Fruit fly (Drosophila melanogaster) S2 (cell line): ENCODE results near the gene fh.

Experiments used
- CG8478 ChIP-seq: fragments of >200 bp; optimal IDR thresholded peaks from 2 replicates; lab custom pipeline; 2018
- CTCF ChIP-seq, 2 experiments: fragments of >200 bp; optimal IDR thresholded peaks; 2 replicates each; lab custom pipeline; 2018

DNA sequence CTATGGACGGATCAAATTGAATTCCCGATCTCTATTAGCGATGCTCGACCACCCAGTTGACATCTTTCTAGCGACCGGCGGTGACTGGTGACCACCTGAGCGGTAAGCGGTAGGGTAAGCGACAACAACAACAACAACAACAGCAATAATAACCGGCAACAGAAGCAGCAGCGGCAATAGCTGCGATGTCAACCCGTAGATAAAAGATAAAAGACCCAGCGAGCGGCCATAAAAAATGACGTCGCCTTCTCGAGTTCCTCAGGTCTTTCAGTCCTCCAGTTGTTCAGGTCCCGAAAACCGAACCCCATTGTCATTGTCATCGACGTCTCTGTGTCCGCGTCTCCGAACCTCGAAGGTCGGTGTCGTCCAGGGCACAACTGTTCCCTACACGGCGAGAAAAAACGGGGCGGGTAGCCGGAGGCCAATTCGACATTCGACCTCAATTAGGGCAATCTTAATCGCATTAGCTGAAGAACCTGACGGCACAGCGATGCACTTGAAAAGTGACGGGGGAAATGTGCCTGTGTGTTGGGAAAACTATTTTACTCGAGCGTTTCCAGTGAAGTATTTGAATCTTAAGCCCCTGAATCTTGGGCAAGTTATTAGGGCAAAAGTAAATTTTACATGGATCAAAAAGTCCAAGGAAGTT is 16.2 kb downstream of the fh start:
- TF ChIP-seq CG8478 (lab: Kevin White, UChicago), result no peak
- TF ChIP-seq CTCF (optimal IDR thresholded peaks at IDR 0.05; lab: Kevin White, UChicago), result no peak
